Fruit fly (Drosophila melanogaster): ENCODE data around the gene Cht5.

dm6 chr3R:13809261-13809660 is 41.9 kb downstream of the Cht5 start:
- no peak for TF ChIP-seq psq (optimal IDR thresholded peaks at IDR 0.05)
- no peak for TF ChIP-seq insv (optimal IDR thresholded peaks at IDR 0.05)
- no peak for TF ChIP-seq Sin3A (optimal IDR thresholded peaks at IDR 0.05)
- TF ChIP-seq Myc (optimal IDR thresholded peaks at IDR 0.05): no peak
- no peak for TF ChIP-seq h (optimal IDR thresholded peaks at IDR 0.05)

All from Kc167 (cell line).